Worm (Caenorhabditis elegans): Measurements from ENCODE around the gene C29F9.8.

C29F9.8 gene

DNA sequence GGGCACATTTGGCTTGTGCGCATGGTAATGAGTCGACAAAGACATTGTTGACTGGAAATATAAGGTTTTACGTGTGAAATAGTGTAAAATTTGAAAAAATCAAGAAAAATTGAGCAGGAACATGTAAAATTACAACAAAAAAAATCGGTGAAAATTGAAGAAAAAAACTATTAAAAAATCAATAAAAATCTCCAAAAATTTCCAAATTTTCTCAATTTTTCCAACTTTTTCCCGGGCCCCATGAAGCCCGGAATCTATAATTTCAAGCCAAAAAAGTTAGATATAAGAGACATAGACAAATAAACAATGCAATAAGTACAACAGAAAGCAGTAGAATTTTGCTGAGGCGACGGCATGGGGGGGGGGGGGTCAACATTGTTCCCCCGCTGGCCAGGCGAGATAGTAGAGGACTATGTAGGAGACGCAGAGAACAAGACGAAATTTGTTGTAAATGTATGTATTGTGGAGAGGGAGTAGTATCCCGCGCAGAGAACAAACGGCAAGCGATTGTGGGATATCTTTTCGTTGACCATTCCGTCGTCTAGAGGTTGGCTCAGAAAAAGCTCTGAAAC, 2.1 kb downstream of the C29F9.8 start, which contains the start of gene pat-4:
Gene pat-4, minus strand, starts transcription at position 51 of the 572 bp plus-strand sequence.
- TF ChIP-seq sem-2 (GFP tag; optimal IDR thresholded peaks at IDR 0.05) = no peak
- TF ChIP-seq bed-3 (GFP tag; optimal IDR thresholded peaks at IDR 0.05) = no peak
- TF ChIP-seq nhr-76 (tag; optimal IDR thresholded peaks at IDR 0.05) = no peak
- TF ChIP-seq ham-2 (GFP tag; optimal IDR thresholded peaks at IDR 0.05) = peak; percentile 57
- no peak for TF ChIP-seq tbx-8 (GFP tag; optimal IDR thresholded peaks at IDR 0.05)
- no peak for TF ChIP-seq lin-32 (GFP tag; optimal IDR thresholded peaks at IDR 0.05)
- TF ChIP-seq mab-5 (tag; optimal IDR thresholded peaks at IDR 0.05) = no peak
- TF ChIP-seq ces-1 (GFP tag; optimal IDR thresholded peaks at IDR 0.05) = peak; percentile 13
- no peak for TF ChIP-seq nhr-2 (tag; optimal IDR thresholded peaks at IDR 0.05)
- no peak for TF ChIP-seq ztf-11 (tag; optimal IDR thresholded peaks at IDR 0.05)
- peak; percentile 75 for TF ChIP-seq pha-4 (tag; optimal IDR thresholded peaks at IDR 0.05)
- TF ChIP-seq sptf-1 (tag; optimal IDR thresholded peaks at IDR 0.05) = peak; percentile 45
- no peak for TF ChIP-seq unc-120 (tag; optimal IDR thresholded peaks at IDR 0.05; ENCODE audit: poor library complexity, severe bottlenecking)
- TF ChIP-seq snpc-4 (tag; optimal IDR thresholded peaks at IDR 0.05) = no peak
- TF ChIP-seq cnd-1 (tag; optimal IDR thresholded peaks at IDR 0.05) = no peak
- TF ChIP-seq flh-1 (GFP tag; optimal IDR thresholded peaks at IDR 0.05) = no peak
- no peak for TF ChIP-seq ceh-83 (GFP tag; optimal IDR thresholded peaks at IDR 0.05)
- no peak for TF ChIP-seq zip-8 (tag; optimal IDR thresholded peaks at IDR 0.05)
- TF ChIP-seq nhr-237 (tag; optimal IDR thresholded peaks at IDR 0.05) = no peak
- TF ChIP-seq M03D4.4 (tag; optimal IDR thresholded peaks at IDR 0.05) = no peak
- TF ChIP-seq lin-13 (tag; optimal IDR thresholded peaks at IDR 0.05) = no peak
- no peak for TF ChIP-seq blmp-1 (tag; optimal IDR thresholded peaks at IDR 0.05)
- TF ChIP-seq hlh-1 (tag; optimal IDR thresholded peaks at IDR 0.05) = no peak
- TF ChIP-seq mls-2 (tag; optimal IDR thresholded peaks at IDR 0.05) = peak; percentile 36
- TF ChIP-seq mep-1 (tag; optimal IDR thresholded peaks at IDR 0.05) = peak; percentile 9

- TF ChIP-seq pha-4 (tag; optimal IDR thresholded peaks at IDR 0.05) (no peak), bed-3 (GFP tag; optimal IDR thresholded peaks at IDR 0.05) (no peak), lsy-2 (tag; optimal IDR thresholded peaks at IDR 0.05) (no peak), M03D4.4 (tag; optimal IDR thresholded peaks at IDR 0.05) (no peak), sptf-1 (tag; optimal IDR thresholded peaks at IDR 0.05) (no peak)
Measured at ce11 chrIII:92247-92646, 4.7 kb downstream of the C29F9.8 start.

- TF ChIP-seq ces-1 (GFP tag; optimal IDR thresholded peaks at IDR 0.05) (no peak), ztf-11 (tag; optimal IDR thresholded peaks at IDR 0.05) (no peak), unc-39 (tag; optimal IDR thresholded peaks at IDR 0.05) (no peak), M03D4.4 (tag; optimal IDR thresholded peaks at IDR 0.05) (peak; percentile 51), ceh-83 (GFP tag; optimal IDR thresholded peaks at IDR 0.05) (peak; percentile 54), mab-5 (tag; optimal IDR thresholded peaks at IDR 0.05) (no peak), drap-1 (GFP tag; optimal IDR thresholded peaks at IDR 0.05) (no peak), lin-32 (GFP tag; optimal IDR thresholded peaks at IDR 0.05) (no peak), nhr-12 (tag; optimal IDR thresholded peaks at IDR 0.05) (no peak), lsy-2 (tag; optimal IDR thresholded peaks at IDR 0.05) (no peak), flh-1 (GFP tag; optimal IDR thresholded peaks at IDR 0.05) (peak; percentile 9), hlh-1 (tag; optimal IDR thresholded peaks at IDR 0.05) (no peak), nhr-2 (tag; optimal IDR thresholded peaks at IDR 0.05) (no peak), elt-1 (tag; optimal IDR thresholded peaks at IDR 0.05; ENCODE audit: borderline replicate concordance, insufficient read depth) (no peak), tbx-8 (GFP tag; optimal IDR thresholded peaks at IDR 0.05) (peak; percentile 48), cnd-1 (tag; optimal IDR thresholded peaks at IDR 0.05) (peak; percentile 60), mls-2 (tag; optimal IDR thresholded peaks at IDR 0.05) (peak; percentile 49), sptf-1 (tag; optimal IDR thresholded peaks at IDR 0.05) (peak; percentile 26), ham-2 (GFP tag; optimal IDR thresholded peaks at IDR 0.05) (no peak), mep-1 (tag; optimal IDR thresholded peaks at IDR 0.05) (peak; percentile 4), blmp-1 (tag; optimal IDR thresholded peaks at IDR 0.05) (no peak)
Measured at ce11 chrIII:89155-89554, 7.8 kb downstream of the C29F9.8 start.

DNA sequence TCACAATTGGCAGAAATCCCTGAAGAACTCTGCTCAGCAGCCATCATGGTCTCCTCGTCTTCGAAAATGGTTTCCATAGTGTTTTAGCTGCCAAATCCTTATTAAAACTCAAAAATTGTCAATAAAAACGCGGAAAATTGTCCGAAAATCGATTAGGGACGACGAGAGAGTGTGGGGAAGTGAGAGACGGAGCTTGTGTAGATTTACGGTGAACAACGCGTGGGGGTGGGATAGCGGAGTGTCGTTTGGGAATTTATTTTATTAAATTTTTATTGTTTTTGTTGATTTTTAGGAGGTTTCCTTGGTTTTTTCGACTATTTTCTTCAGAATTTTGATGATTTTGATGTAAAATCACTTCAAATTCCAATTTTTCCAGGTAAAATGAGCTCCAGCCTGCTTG, 9.7 kb downstream of the C29F9.8 start, which contains the start of the genes F54C4.4 and mrpl-40:
Gene F54C4.4, minus strand, starts transcription at position 199 of the 400 bp plus-strand sequence.
Gene mrpl-40, plus strand, starts transcription at position 377 of the 400 bp plus-strand sequence.
- TF ChIP-seq pha-4 (tag; optimal IDR thresholded peaks at IDR 0.05) (peak; percentile 50), ceh-43 (GFP tag; optimal IDR thresholded peaks at IDR 0.05) (no peak), lin-13 (tag; optimal IDR thresholded peaks at IDR 0.05) (peak; percentile 9), ces-1 (GFP tag; optimal IDR thresholded peaks at IDR 0.05) (peak; percentile 81), mep-1 (tag; optimal IDR thresholded peaks at IDR 0.05) (peak; percentile 41), nhr-28 (tag; optimal IDR thresholded peaks at IDR 0.05) (no peak), nhr-237 (tag; optimal IDR thresholded peaks at IDR 0.05) (peak; percentile 3), hlh-1 (tag; optimal IDR thresholded peaks at IDR 0.05) (no peak), lsy-2 (tag; optimal IDR thresholded peaks at IDR 0.05) (peak; percentile 49), ceh-39 (tag; optimal IDR thresholded peaks at IDR 0.05) (peak; percentile 79)

Measured in whole organism, mixed stage, embryonic.